Fruit fly (Drosophila melanogaster): ENCODE results near the gene CG43339.

DNA sequence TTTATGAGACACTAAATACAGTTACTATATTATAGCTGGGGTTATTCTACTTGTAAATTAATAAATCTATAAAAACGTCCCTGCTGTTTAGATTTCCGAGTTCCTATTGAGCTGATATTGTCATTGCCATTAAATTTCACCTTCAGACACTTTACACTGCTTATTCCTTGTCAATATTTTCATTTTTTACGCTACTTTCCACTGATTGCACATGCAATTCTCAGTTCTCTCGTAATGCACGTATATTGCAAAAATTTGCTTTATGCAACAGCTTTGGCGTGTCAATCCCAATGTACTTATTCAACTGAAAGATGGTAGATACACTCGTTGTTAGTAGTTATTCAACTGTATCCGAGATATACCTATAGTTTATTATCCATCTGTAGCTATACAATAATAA is 40.7 kb downstream of the CG43339 start:
- TF ChIP-seq CG8478 (optimal IDR thresholded peaks at IDR 0.05): no peak
- no peak for TF ChIP-seq CTCF (optimal IDR thresholded peaks at IDR 0.05)

Measured in S2 (cell line).